Worm (Caenorhabditis elegans) whole organism, L1 larva: ENCODE results near the gene rbc-1.

ENCODE experiments used
- ama-1 ChIP-seq: fragments of 150-350 bp; optimal IDR thresholded peaks from 2 replicates; lab custom pipeline; 2014
- ceh-82 ChIP-seq, 3 experiments: fragments of 150-350 bp in 1 of 3; sonication (generic microtip) in 2 of 3; optimal IDR thresholded peaks; 2 replicates each; lab custom pipeline; 2014 to 2017; ENCODE audit warnings: missing biosample characterization in 3 of 3, missing genetic modification characterization in 3 of 3
- dpl-1 ChIP-seq, 3 experiments: fragments of 150-350 bp in 2 of 3; sonication (generic microtip) in 1 of 3; optimal IDR thresholded peaks; 2 replicates each; lab custom pipeline; 2014 to 2017; ENCODE audit warnings: missing biosample characterization in 3 of 3, missing genetic modification characterization in 3 of 3, missing genetic modification reagents in 3 of 3
- egl-27 ChIP-seq, 2 experiments: fragments of 150-350 bp in 1 of 2; sonication (generic microtip); optimal IDR thresholded peaks; 3 replicates each; lab custom pipeline; 2017 to 2018; ENCODE audit warnings: missing biosample characterization in 2 of 2, missing genetic modification characterization in 2 of 2, missing genetic modification reagents in 2 of 2
- elt-2 ChIP-seq: sonication (generic microtip); optimal IDR thresholded peaks from 2 replicates; lab custom pipeline; 2016; ENCODE audit warnings: missing genetic modification characterization, mild to moderate bottlenecking, inconsistent platforms, missing compliant biosample characterization, missing genetic modification reagents
- elt-3 ChIP-seq, 6 experiments: fragments of 150-350 bp in 1 of 6; sonication (generic microtip); optimal IDR thresholded peaks; 2 replicates each; lab custom pipeline; 2017 to 2018; ENCODE audit warnings: missing biosample characterization in 6 of 6, missing genetic modification characterization in 6 of 6, inconsistent platforms in 1 of 6
- lin-39 ChIP-seq: fragments of 150-350 bp; optimal IDR thresholded peaks from 2 replicates; lab custom pipeline; 2014; ENCODE audit warnings: missing biosample characterization, missing genetic modification reagents, missing genetic modification characterization
- nhr-11 ChIP-seq: fragments of 150-350 bp; optimal IDR thresholded peaks from 2 replicates; lab custom pipeline; 2014; ENCODE audit warnings: missing biosample characterization, missing genetic modification characterization
- nhr-20 ChIP-seq: sonication (generic microtip); optimal IDR thresholded peaks from 2 replicates; lab custom pipeline; 2016; ENCODE audit warnings: mild to moderate bottlenecking, missing genetic modification characterization, missing compliant biosample characterization
- rnt-1 ChIP-seq: sonication (generic microtip); optimal IDR thresholded peaks from 2 replicates; lab custom pipeline; 2016; ENCODE audit warnings: mild to moderate bottlenecking, missing genetic modification characterization, moderate library complexity, missing compliant biosample characterization
- snpc-4 ChIP-seq: fragments of 150-350 bp; optimal IDR thresholded peaks from 2 replicates; lab custom pipeline; 2014; ENCODE audit warnings: missing biosample characterization, missing genetic modification characterization
- tlp-1 ChIP-seq: fragments of 150-350 bp; optimal IDR thresholded peaks from 2 replicates; lab custom pipeline; 2014; ENCODE audit warnings: missing biosample characterization, missing genetic modification characterization
- unc-130 ChIP-seq: fragments of 150-350 bp; optimal IDR thresholded peaks from 2 replicates; lab custom pipeline; 2017; ENCODE audit warnings: missing biosample characterization, missing genetic modification characterization, inconsistent platforms

ce11 chrX:14664028-14664427 lies 52.9 kb downstream of the rbc-1 start, which contains the start of gene C26G2.2:
- TF ChIP-seq unc-130 (no peak), ceh-82 (tag; optimal IDR thresholded peaks at IDR 0.05; lab: Kevin White, UChicago) (no peak), nhr-11 (no peak), ama-1 (lab: Kevin White, UChicago) (no peak), lin-39 (no peak), nhr-20 (no peak), elt-3 (tag; optimal IDR thresholded peaks at IDR 0.05; lab: Kevin White, UChicago) (no peak), elt-2 (tag; lab: Kevin White, UChicago) (no peak), egl-27 (tag; optimal IDR thresholded peaks at IDR 0.05; lab: Kevin White, UChicago) (no peak), tlp-1 (tag; lab: Kevin White, UChicago) (no peak), snpc-4 (tag; lab: Kevin White, UChicago) (no peak), rnt-1 (tag; lab: Kevin White, UChicago) (no peak), dpl-1 (GFP tag; optimal IDR thresholded peaks at IDR 0.05; lab: Kevin White, UChicago) (no peak)
